Fruit fly (Drosophila melanogaster) whole organism, embryonic: Measurements from ENCODE around the gene Col4a1.

Source experiments
- Adf1 ChIP-seq: fragments of 200-800 bp; sonication (Bioruptor generic); IDR thresholded peaks from 2 replicates; pipeline ENCODE4 v1.3.6; 2022; ENCODE audit warnings: missing biosample characterization, missing genetic modification characterization
- CG10565 ChIP-seq: fragments of 200-800 bp; sonication (Bioruptor generic); optimal IDR thresholded peaks from 3 replicates; lab custom pipeline; 2016; ENCODE audit warnings: missing biosample characterization, mild to moderate bottlenecking, missing genetic modification characterization
- CG11695 ChIP-seq: fragments of 200-800 bp; sonication (Bioruptor generic); IDR thresholded peaks from 3 replicates; pipeline ENCODE4 v1.3.6; 2022; ENCODE audit warnings: missing biosample characterization, missing genetic modification characterization
- CG12659 ChIP-seq: fragments of 200-800 bp; sonication (Bioruptor generic); optimal IDR thresholded peaks from 3 replicates; lab custom pipeline; 2017; ENCODE audit warnings: mild to moderate bottlenecking, missing biosample characterization, missing genetic modification reagents, missing genetic modification characterization
- CG13123 ChIP-seq: fragments of 200-800 bp; sonication (Bioruptor generic); optimal IDR thresholded peaks from 2 replicates; lab custom pipeline; 2016; ENCODE audit warnings: missing biosample characterization, missing genetic modification characterization
- CG13624 ChIP-seq: fragments of 200-800 bp; sonication (Bioruptor generic); optimal IDR thresholded peaks from 2 replicates; lab custom pipeline; 2016; ENCODE audit warnings: missing biosample characterization, missing genetic modification characterization
- CG15479 ChIP-seq: fragments of 200-800 bp; sonication (Bioruptor generic); optimal IDR thresholded peaks from 3 replicates; lab custom pipeline; 2019; ENCODE audit warnings: missing biosample characterization, mild to moderate bottlenecking, missing genetic modification characterization, moderate library complexity
- CG1647 ChIP-seq: fragments of 200-800 bp; sonication (Bioruptor generic); optimal IDR thresholded peaks from 3 replicates; lab custom pipeline; 2016; ENCODE audit warnings: missing biosample characterization, missing genetic modification characterization
- CG16815 ChIP-seq: fragments of 200-800 bp; sonication (Bioruptor generic); optimal IDR thresholded peaks from 3 replicates; lab custom pipeline; 2017; ENCODE audit warnings: missing biosample characterization, mild to moderate bottlenecking, missing genetic modification characterization
- CG18262 ChIP-seq: fragments of 200-800 bp; optimal IDR thresholded peaks from 3 replicates; lab custom pipeline; 2019; ENCODE audit warnings: missing biosample characterization, mild to moderate bottlenecking, missing genetic modification characterization, moderate library complexity
- CG31441 ChIP-seq: fragments of 200-800 bp; sonication (Bioruptor generic); IDR thresholded peaks from 2 replicates; pipeline ENCODE4 v1.3.6; 2022; ENCODE audit warnings: missing biosample characterization, missing genetic modification characterization
- CG4360 ChIP-seq: fragments of 200-800 bp; sonication (Bioruptor generic); IDR thresholded peaks from 2 replicates; pipeline ENCODE4 v1.3.6; 2022; ENCODE audit warnings: missing biosample characterization, missing genetic modification characterization
- CG6654 ChIP-seq: fragments of 200-800 bp; sonication (Bioruptor generic); optimal IDR thresholded peaks from 2 replicates; lab custom pipeline; 2017; ENCODE audit warnings: missing biosample characterization, mild to moderate bottlenecking, missing genetic modification characterization
- CG7372 ChIP-seq: fragments of 200-800 bp; sonication (Bioruptor generic); IDR thresholded peaks from 2 replicates; pipeline ENCODE4 v1.3.6; 2022; ENCODE audit warnings: missing biosample characterization, missing genetic modification characterization
- CG7839 ChIP-seq: fragments of 200-800 bp; sonication (Bioruptor generic); optimal IDR thresholded peaks from 3 replicates; lab custom pipeline; 2018; ENCODE audit warnings: missing biosample characterization, mild to moderate bottlenecking, missing genetic modification characterization, moderate library complexity
- CG8359 ChIP-seq: fragments of 200-800 bp; sonication (Bioruptor generic); optimal IDR thresholded peaks from 2 replicates; lab custom pipeline; 2017; ENCODE audit warnings: missing biosample characterization, mild to moderate bottlenecking, missing genetic modification characterization, borderline replicate concordance
- CG9609 ChIP-seq: fragments of 200-800 bp; sonication (Bioruptor generic); optimal IDR thresholded peaks from 3 replicates; lab custom pipeline; 2016; ENCODE audit warnings: missing biosample characterization, missing genetic modification characterization
- Camta ChIP-seq: fragments of 200-800 bp; sonication (Bioruptor generic); optimal IDR thresholded peaks from 2 replicates; lab custom pipeline; 2016; ENCODE audit warnings: missing biosample characterization, missing genetic modification characterization
- D19B ChIP-seq: fragments of 200-800 bp; sonication (Bioruptor generic); optimal IDR thresholded peaks from 2 replicates; lab custom pipeline; 2017; ENCODE audit warnings: missing biosample characterization, mild to moderate bottlenecking, missing genetic modification characterization
- Dp ChIP-seq: fragments of 200-800 bp; sonication (Bioruptor generic); optimal IDR thresholded peaks from 2 replicates; lab custom pipeline; 2018; ENCODE audit warnings: missing biosample characterization, mild to moderate bottlenecking, missing genetic modification characterization, moderate library complexity
- Fer3 ChIP-seq: fragments of 200-800 bp; sonication (Bioruptor generic); optimal IDR thresholded peaks from 2 replicates; lab custom pipeline; 2018; ENCODE audit warnings: missing biosample characterization, mild to moderate bottlenecking, missing genetic modification characterization, moderate library complexity
- HmgD ChIP-seq: fragments of 200-800 bp; sonication (Bioruptor generic); optimal IDR thresholded peaks from 3 replicates; lab custom pipeline; 2016; ENCODE audit warnings: missing biosample characterization, missing genetic modification characterization
- Hmx ChIP-seq: fragments of 200-800 bp; sonication (Bioruptor generic); optimal IDR thresholded peaks from 2 replicates; lab custom pipeline; 2016; ENCODE audit warnings: missing biosample characterization, missing genetic modification characterization
- Hr39 ChIP-seq: fragments of >200 bp; optimal IDR thresholded peaks from 2 replicates; lab custom pipeline; 2017
- Lim3 ChIP-seq: fragments of 200-800 bp; sonication (Bioruptor generic); IDR thresholded peaks from 2 replicates; pipeline ENCODE4 v1.3.6; 2022; ENCODE audit warnings: missing biosample characterization, missing genetic modification characterization
- Max ChIP-seq: fragments of 200-800 bp; sonication (Bioruptor generic); optimal IDR thresholded peaks from 2 replicates; lab custom pipeline; 2016; ENCODE audit warnings: missing biosample characterization, mild to moderate bottlenecking, missing genetic modification characterization
- Nf-YC ChIP-seq: fragments of 200-800 bp; optimal IDR thresholded peaks from 3 replicates; lab custom pipeline; 2019; ENCODE audit warnings: missing biosample characterization, mild to moderate bottlenecking, missing genetic modification characterization, moderate library complexity
- Oli ChIP-seq: fragments of 200-800 bp; sonication (Bioruptor generic); optimal IDR thresholded peaks from 2 replicates; lab custom pipeline; 2018; ENCODE audit warnings: missing biosample characterization, mild to moderate bottlenecking, missing genetic modification characterization, moderate library complexity
- Pdp1 ChIP-seq, 2 experiments: fragments of 200-800 bp; sonication (Bioruptor generic); optimal IDR thresholded peaks; 3 replicates each; lab custom pipeline; 2016; ENCODE audit warnings: missing biosample characterization in 2 of 2, missing genetic modification characterization in 2 of 2, mild to moderate bottlenecking in 1 of 2, moderate library complexity in 1 of 2
- Sox100B ChIP-seq: fragments of 200-800 bp; sonication (Bioruptor generic); optimal IDR thresholded peaks from 3 replicates; lab custom pipeline; 2018; ENCODE audit warnings: missing biosample characterization, mild to moderate bottlenecking, missing genetic modification characterization
- Taf1 ChIP-seq: fragments of 200-800 bp; sonication (Bioruptor generic); IDR thresholded peaks from 2 replicates; pipeline ENCODE4 v1.3.6; 2022; ENCODE audit warnings: missing biosample characterization, missing genetic modification characterization
- ac ChIP-seq: fragments of 200-800 bp; sonication (Bioruptor generic); optimal IDR thresholded peaks from 3 replicates; lab custom pipeline; 2017; ENCODE audit warnings: missing biosample characterization, mild to moderate bottlenecking, missing genetic modification characterization
- al ChIP-seq: fragments of 200-800 bp; sonication (Bioruptor generic); IDR thresholded peaks from 2 replicates; pipeline ENCODE4 v1.3.6; 2022; ENCODE audit warnings: missing biosample characterization, missing genetic modification characterization
- ash1 ChIP-seq: fragments of 200-800 bp; sonication (Bioruptor generic); optimal IDR thresholded peaks from 2 replicates; lab custom pipeline; 2018; ENCODE audit warnings: missing biosample characterization, mild to moderate bottlenecking, missing genetic modification characterization
- chinmo ChIP-seq: fragments of 200-800 bp; sonication (Bioruptor generic); IDR thresholded peaks from 4 replicates; pipeline ENCODE4 v1.3.6; 2022; ENCODE audit warnings: missing biosample characterization, missing genetic modification characterization; ENCODE audit not compliant: partially characterized antibody
- crc ChIP-seq: fragments of 200-800 bp; sonication (Bioruptor generic); optimal IDR thresholded peaks from 2 replicates; lab custom pipeline; 2016; ENCODE audit warnings: missing biosample characterization, missing genetic modification characterization
- dan ChIP-seq: fragments of 200-800 bp; sonication (Bioruptor generic); IDR thresholded peaks from 2 replicates; pipeline ENCODE4 v1.3.6; 2022; ENCODE audit warnings: missing biosample characterization, missing genetic modification characterization
- danr ChIP-seq: fragments of 200-800 bp; sonication (Bioruptor generic); IDR thresholded peaks from 2 replicates; pipeline ENCODE4 v1.3.6; 2022; ENCODE audit warnings: missing biosample characterization, missing genetic modification characterization
- dimm ChIP-seq: fragments of 200-800 bp; sonication (Bioruptor generic); IDR thresholded peaks from 2 replicates; pipeline ENCODE4 v1.3.6; 2022; ENCODE audit warnings: missing biosample characterization, missing genetic modification characterization
- dmrt99B ChIP-seq: fragments of 200-800 bp; sonication (Bioruptor generic); optimal IDR thresholded peaks from 2 replicates; lab custom pipeline; 2018; ENCODE audit warnings: missing biosample characterization, mild to moderate bottlenecking, missing genetic modification characterization, moderate library complexity
- dysf ChIP-seq: fragments of 200-800 bp; sonication (Bioruptor generic); IDR thresholded peaks from 3 replicates; pipeline ENCODE4 v1.3.6; 2022; ENCODE audit warnings: missing biosample characterization, missing genetic modification characterization
- exex ChIP-seq: fragments of 200-800 bp; sonication (Bioruptor generic); optimal IDR thresholded peaks from 4 replicates; lab custom pipeline; 2018; ENCODE audit warnings: missing biosample characterization, mild to moderate bottlenecking, missing genetic modification characterization, moderate library complexity
- fru ChIP-seq: fragments of >200 bp; optimal IDR thresholded peaks from 2 replicates; lab custom pipeline; 2017
- gcm ChIP-seq: fragments of 200-800 bp; sonication (Bioruptor generic); optimal IDR thresholded peaks from 2 replicates; lab custom pipeline; 2019; ENCODE audit warnings: missing biosample characterization, mild to moderate bottlenecking, missing genetic modification characterization, moderate library complexity
- gro ChIP-seq: fragments of 200-800 bp; sonication (Bioruptor generic); optimal IDR thresholded peaks from 2 replicates; lab custom pipeline; 2016; ENCODE audit warnings: missing biosample characterization, missing genetic modification characterization
- ken ChIP-seq: fragments of 200-800 bp; sonication (Bioruptor generic); IDR thresholded peaks from 3 replicates; pipeline ENCODE4 v1.3.6; 2022; ENCODE audit warnings: missing biosample characterization, missing genetic modification characterization
- luna ChIP-seq: fragments of 200-800 bp; sonication (Bioruptor generic); optimal IDR thresholded peaks from 2 replicates; lab custom pipeline; 2016; ENCODE audit warnings: missing biosample characterization, missing genetic modification characterization
- maf-S ChIP-seq: fragments of 200-800 bp; sonication (Bioruptor generic); optimal IDR thresholded peaks from 2 replicates; lab custom pipeline; 2016; ENCODE audit warnings: missing biosample characterization, missing genetic modification characterization
- nmo ChIP-seq: fragments of 200-800 bp; sonication (Bioruptor generic); optimal IDR thresholded peaks from 2 replicates; lab custom pipeline; 2018; ENCODE audit warnings: missing biosample characterization, mild to moderate bottlenecking, missing genetic modification characterization, moderate library complexity
- otp ChIP-seq: fragments of 200-800 bp; sonication (Bioruptor generic); IDR thresholded peaks from 3 replicates; pipeline ENCODE4, ENCODE4 v1.3.6; 2022; ENCODE audit warnings: missing biosample characterization, missing genetic modification characterization
- peb ChIP-seq: fragments of 200-800 bp; sonication (Bioruptor generic); IDR thresholded peaks from 2 replicates; pipeline ENCODE4 v1.3.6; 2022; ENCODE audit warnings: missing biosample characterization, missing genetic modification characterization
- unpg ChIP-seq: fragments of 200-800 bp; sonication (Bioruptor generic); optimal IDR thresholded peaks from 3 replicates; lab custom pipeline; 2018; ENCODE audit warnings: missing biosample characterization, mild to moderate bottlenecking, missing genetic modification characterization, moderate library complexity

The Col4a1 gene

dm6 chr2L:5010784-5011260, 18.6 kb upstream of the Col4a1 start, which contains the start of the genes CG31917, Tfb5 and SelT (continued):
- TF ChIP-seq Hr39 (lab: Kevin White, UChicago) (no peak), gcm (GFP tag; lab: Kevin White, UChicago) (peak; percentile 61), Oli (tag; lab: Kevin White, UChicago) (peak; percentile 15), luna (no peak), CG7372 (GFP tag; lab: Robert Waterston, UW) (0 out of 2 replicates have a peak, but pooled peaks have one; percentile 21), maf-S (peak; percentile 32), unpg (GFP tag; lab: Kevin White, UChicago) (peak; percentile 68), CG12659 (GFP tag; lab: Kevin White, UChicago) (peak; percentile 84), dmrt99B (tag; lab: Kevin White, UChicago) (no peak), CG8359 (no peak), Taf1 (GFP tag; lab: Robert Waterston, UW) (0 out of 2 replicates have a peak, but pooled peaks have one; percentile 21), Pdp1 (GFP tag; optimal IDR thresholded peaks at IDR 0.05; lab: Kevin White, UChicago) (peak; percentile 52 to 54), fru (lab: Kevin White, UChicago) (no peak), HmgD (GFP tag; lab: Kevin White, UChicago) (peak; percentile 62), dimm (GFP tag; lab: Robert Waterston, UW) (no peak), CG31441 (no peak), CG1647 (GFP tag; lab: Kevin White, UChicago) (peak; percentile 35), Max (GFP tag; lab: Kevin White, UChicago) (peak; percentile 59), chinmo (GFP tag; lab: Robert Waterston, UW) (no peak), exex (tag; lab: Kevin White, UChicago) (no peak), D19B (GFP tag; lab: Kevin White, UChicago) (no peak), CG15479 (GFP tag; lab: Kevin White, UChicago) (no peak), CG6654 (GFP tag; lab: Kevin White, UChicago) (no peak), CG9609 (GFP tag; lab: Kevin White, UChicago) (peak; percentile 50), CG13624 (GFP tag; lab: Kevin White, UChicago) (peak; percentile 82), nmo (peak; percentile 76), dan (GFP tag; lab: Robert Waterston, UW) (no peak), CG7839 (tag; lab: Kevin White, UChicago) (peak; percentile 59), Camta (GFP tag; lab: Kevin White, UChicago) (no peak), peb (GFP tag; lab: Robert Waterston, UW) (no peak), CG13123 (GFP tag; lab: Kevin White, UChicago) (no peak), Fer3 (tag; lab: Kevin White, UChicago) (peak; percentile 18), Adf1 (GFP tag; lab: Robert Waterston, UW) (0 out of 2 replicates have a peak, but pooled peaks have one; percentile 31), gro (GFP tag; lab: Kevin White, UChicago) (peak; percentile 45), ken (GFP tag; lab: Robert Waterston, UW) (no peak), Dp (GFP tag; lab: Kevin White, UChicago) (peak; percentile 20), CG10565 (GFP tag; lab: Kevin White, UChicago) (no peak), otp (GFP tag; lab: Robert Waterston, UW) (no peak), danr (peak; percentile 34; the same call in 1 of the 2 replicates), ac (GFP tag; lab: Kevin White, UChicago) (no peak), CG16815 (GFP tag; lab: Kevin White, UChicago) (no peak), Nf-YC (tag; lab: Kevin White, UChicago) (no peak), Hmx (GFP tag; lab: Kevin White, UChicago) (no peak), crc (GFP tag; lab: Kevin White, UChicago) (no peak), CG11695 (no peak), al (GFP tag; lab: Robert Waterston, UW) (no peak), CG18262 (tag; lab: Kevin White, UChicago) (no peak), Sox100B (GFP tag; lab: Kevin White, UChicago) (no peak), ash1 (no peak), Lim3 (no peak), CG4360 (GFP tag; lab: Robert Waterston, UW) (no peak), dysf (GFP tag; lab: Robert Waterston, UW) (peak; percentile 57; the same call in 1 of the 3 replicates)
